Fruit fly (Drosophila melanogaster) whole organism: Measurements from ENCODE around the gene Atu.

Experiments
- CG8478 ChIP-seq: fragments of >200 bp; optimal IDR thresholded peaks from 2 replicates; lab custom pipeline; 2018; ENCODE audit warnings: inconsistent platforms
- Dll ChIP-seq: fragments of >200 bp; optimal IDR thresholded peaks from 2 replicates; lab custom pipeline; 2017
- EcR ChIP-seq, 2 experiments: fragments of >200 bp; optimal IDR thresholded peaks; 2 replicates each; lab custom pipeline; 2017; ENCODE audit warnings: missing biosample characterization in 2 of 2, missing genetic modification characterization in 2 of 2, missing genetic modification reagents in 2 of 2
- pan ChIP-seq: fragments of >200 bp; optimal IDR thresholded peaks from 2 replicates; lab custom pipeline; 2017
- psq ChIP-seq: fragments of >200 bp; optimal IDR thresholded peaks from 2 replicates; lab custom pipeline; 2017
- usp ChIP-seq: fragments of >200 bp; optimal IDR thresholded peaks from 2 replicates; lab custom pipeline; 2017; ENCODE audit warnings: missing biosample characterization, missing genetic modification characterization, mixed read lengths

The Atu gene

DNA sequence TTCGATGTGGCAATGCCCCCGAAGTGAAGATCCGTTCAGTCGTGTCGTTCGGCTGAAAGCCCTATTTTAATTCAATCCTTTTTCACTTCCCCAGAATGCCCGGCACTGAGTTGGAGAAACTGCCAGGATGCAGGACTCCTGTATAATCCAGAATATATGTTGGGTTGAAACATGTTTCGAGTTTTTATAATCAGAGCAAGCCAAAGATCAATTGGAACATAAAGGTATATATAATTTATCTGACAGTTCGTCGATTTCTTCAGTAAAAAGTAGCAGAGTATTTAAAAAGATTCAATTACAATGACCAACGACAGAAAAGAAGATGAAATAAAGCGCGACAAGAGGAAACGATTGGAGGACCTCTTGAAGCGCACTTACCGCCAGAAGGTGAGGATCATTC lies 14.4 kb downstream of the Atu start, which contains the start of gene CG31551:
Gene CG31551, plus strand, starts transcription at position 301 of the 400 bp plus-strand sequence.
- TF ChIP-seq Dll (lab: Kevin White, UChicago) (no peak), pan (lab: Kevin White, UChicago) (no peak), psq (lab: Kevin White, UChicago) (no peak), EcR (GFP tag; optimal IDR thresholded peaks at IDR 0.05; lab: Kevin White, UChicago) (no peak), usp (GFP tag; lab: Kevin White, UChicago) (no peak), CG8478 (lab: Kevin White, UChicago) (no peak)

DNA sequence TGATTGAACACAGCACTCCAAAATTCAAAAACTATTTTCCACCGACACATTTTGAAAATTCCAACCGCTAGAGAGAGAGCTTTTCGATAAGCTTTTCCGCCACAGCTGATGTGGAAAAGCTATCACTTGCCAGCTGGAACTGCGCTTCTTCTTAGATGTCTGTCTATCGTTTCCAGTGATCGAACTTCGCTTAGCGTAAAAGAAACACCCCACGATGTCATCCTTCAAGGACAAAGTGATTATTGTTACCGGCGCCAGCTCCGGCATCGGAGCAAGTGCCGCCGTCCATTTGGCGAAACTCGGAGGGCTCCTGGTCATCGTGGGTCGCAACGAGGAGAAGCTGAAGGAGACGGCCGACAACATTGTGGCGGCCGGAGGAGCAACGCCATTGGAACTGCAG lies 19.0 kb downstream of the Atu start, which contains the start of gene CG31549:
Gene CG31549, plus strand, starts transcription at position 11 of the 400 bp plus-strand sequence.
- no peak for TF ChIP-seq CG8478 (lab: Kevin White, UChicago)
- TF ChIP-seq pan (lab: Kevin White, UChicago), result no peak
- no peak for TF ChIP-seq Dll (lab: Kevin White, UChicago)
- TF ChIP-seq usp (GFP tag; lab: Kevin White, UChicago), result no peak
- TF ChIP-seq EcR (GFP tag; optimal IDR thresholded peaks at IDR 0.05; lab: Kevin White, UChicago), result no peak
- no peak for TF ChIP-seq psq (lab: Kevin White, UChicago)

DNA sequence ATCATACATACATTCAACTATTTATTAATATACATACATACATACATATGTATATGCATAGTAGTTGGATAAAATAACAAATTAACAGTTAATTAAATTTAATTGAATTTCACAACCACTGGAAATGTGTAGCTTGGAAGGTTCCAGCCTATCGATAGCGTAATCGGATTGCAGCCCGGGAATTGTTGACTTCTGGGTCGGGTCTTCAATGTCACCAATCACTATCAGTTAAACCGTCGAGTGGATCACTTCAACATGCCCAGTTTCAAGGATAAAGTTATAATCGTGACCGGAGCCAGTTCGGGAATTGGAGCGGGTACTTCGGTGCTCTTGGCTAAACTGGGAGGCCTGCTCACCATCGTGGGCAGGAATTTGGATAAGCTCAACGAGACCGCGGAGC lies 20.3 kb downstream of the Atu start, which contains the start of gene CG12171:
Gene CG12171, plus strand, starts transcription at position 191 of the 400 bp plus-strand sequence.
- TF ChIP-seq EcR (GFP tag; optimal IDR thresholded peaks at IDR 0.05; lab: Kevin White, UChicago) (no peak), Dll (lab: Kevin White, UChicago) (no peak), pan (lab: Kevin White, UChicago) (no peak), CG8478 (lab: Kevin White, UChicago) (no peak)

DNA sequence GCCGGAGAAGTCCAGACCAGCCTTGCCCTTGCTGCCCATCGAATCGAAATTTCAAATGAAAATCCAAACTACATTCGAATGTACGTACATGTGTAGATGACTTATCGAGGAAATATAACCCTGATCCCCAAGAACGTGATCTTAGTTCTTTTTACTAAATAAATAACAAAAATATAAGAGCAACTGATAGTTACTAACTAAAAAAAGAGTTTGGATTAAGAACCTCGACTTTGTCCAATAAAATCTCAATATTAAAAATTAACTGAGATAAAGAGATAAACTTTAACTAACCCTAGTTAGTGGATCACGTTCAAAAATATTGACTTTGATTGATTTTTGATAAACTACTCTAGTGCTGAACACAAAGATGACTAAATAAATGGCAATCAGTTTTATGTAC lies 22.4 kb downstream of the Atu start, which contains the start of gene CG31546:
Gene CG31546, minus strand, starts transcription at position 101 of the 400 bp plus-strand sequence.
- no peak for TF ChIP-seq Dll (lab: Kevin White, UChicago)
- TF ChIP-seq usp (GFP tag; lab: Kevin White, UChicago), result no peak
- no peak for TF ChIP-seq EcR (GFP tag; optimal IDR thresholded peaks at IDR 0.05; lab: Kevin White, UChicago)
- TF ChIP-seq psq (lab: Kevin White, UChicago), result no peak
- TF ChIP-seq CG8478 (lab: Kevin White, UChicago), result no peak
- no peak for TF ChIP-seq pan (lab: Kevin White, UChicago)

DNA sequence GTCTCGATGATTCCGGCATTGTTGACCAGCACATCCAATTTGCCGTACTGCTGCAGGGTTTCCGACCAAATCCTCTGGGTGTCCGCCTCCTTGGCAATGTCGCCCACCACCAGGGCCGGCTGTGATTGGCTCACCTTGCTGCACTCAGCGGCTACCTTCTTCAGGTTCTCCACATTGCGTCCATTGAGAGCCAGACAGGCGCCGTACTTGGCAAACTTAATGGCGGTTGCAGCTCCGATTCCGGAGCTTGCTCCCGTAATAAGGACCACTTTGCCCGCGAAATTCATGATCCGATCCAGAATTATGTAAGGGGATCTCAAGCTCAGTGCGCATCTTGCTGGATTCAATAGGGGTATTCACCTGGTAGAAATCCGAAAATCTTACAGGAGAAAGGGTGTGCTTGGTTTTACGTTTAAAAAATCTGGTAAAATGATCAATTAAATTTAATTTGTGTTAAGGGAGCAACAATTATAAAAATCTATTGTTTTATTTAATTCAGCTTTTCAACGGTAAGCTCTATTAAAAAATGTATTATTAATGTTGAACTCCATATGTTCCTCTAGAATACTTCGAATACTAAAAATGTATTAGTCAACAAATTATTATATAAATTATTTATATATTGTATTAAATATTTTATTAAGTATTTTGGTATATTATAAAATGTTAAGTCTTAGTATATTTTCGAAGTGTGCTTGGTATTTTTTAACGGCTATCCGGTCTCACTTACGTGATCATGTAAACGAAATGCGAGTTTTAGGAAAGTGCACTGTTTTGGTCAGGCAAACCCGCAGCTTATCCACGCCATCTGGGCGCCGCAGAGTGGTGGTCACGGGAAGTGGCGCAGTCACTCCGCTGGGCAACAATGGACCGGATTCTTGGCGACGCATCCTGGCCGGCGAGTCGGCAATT lies 23.6 kb downstream of the Atu start, which contains the start of the genes CG31548 and CG12170:
Gene CG31548, minus strand, starts transcription at position 334 of the 912 bp plus-strand sequence.
Gene CG12170, plus strand, starts transcription at position 716 of the 912 bp plus-strand sequence.
- TF ChIP-seq EcR (GFP tag; optimal IDR thresholded peaks at IDR 0.05; lab: Kevin White, UChicago) (no peak), Dll (lab: Kevin White, UChicago) (no peak), psq (lab: Kevin White, UChicago) (no peak), CG8478 (lab: Kevin White, UChicago) (no peak), pan (lab: Kevin White, UChicago) (no peak), usp (GFP tag; lab: Kevin White, UChicago) (no peak)

DNA sequence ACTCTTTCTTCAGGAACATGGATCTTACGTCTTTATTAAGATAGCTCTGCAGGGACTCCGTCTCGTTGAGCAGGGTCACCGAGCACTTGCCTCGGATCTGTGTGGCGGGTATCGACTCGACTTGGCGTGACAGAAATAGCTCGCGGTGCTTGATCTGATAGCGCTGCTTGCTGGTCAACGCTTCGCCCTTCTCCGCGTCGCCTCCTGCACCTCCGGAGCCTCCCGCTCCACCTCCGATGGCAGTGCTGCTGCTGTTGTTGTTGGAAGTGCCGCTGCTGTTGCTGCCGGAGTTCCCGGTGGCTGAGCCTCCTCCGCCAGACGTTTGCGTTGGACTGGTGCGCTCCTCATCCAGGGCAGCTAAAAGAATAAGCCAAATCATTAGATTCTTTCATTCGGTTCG lies 30.3 kb downstream of the Atu start:
- no peak for TF ChIP-seq usp (GFP tag; lab: Kevin White, UChicago)
- TF ChIP-seq EcR (GFP tag; optimal IDR thresholded peaks at IDR 0.05; lab: Kevin White, UChicago), result no peak
- no peak for TF ChIP-seq CG8478 (lab: Kevin White, UChicago)
- no peak for TF ChIP-seq Dll (lab: Kevin White, UChicago)

DNA sequence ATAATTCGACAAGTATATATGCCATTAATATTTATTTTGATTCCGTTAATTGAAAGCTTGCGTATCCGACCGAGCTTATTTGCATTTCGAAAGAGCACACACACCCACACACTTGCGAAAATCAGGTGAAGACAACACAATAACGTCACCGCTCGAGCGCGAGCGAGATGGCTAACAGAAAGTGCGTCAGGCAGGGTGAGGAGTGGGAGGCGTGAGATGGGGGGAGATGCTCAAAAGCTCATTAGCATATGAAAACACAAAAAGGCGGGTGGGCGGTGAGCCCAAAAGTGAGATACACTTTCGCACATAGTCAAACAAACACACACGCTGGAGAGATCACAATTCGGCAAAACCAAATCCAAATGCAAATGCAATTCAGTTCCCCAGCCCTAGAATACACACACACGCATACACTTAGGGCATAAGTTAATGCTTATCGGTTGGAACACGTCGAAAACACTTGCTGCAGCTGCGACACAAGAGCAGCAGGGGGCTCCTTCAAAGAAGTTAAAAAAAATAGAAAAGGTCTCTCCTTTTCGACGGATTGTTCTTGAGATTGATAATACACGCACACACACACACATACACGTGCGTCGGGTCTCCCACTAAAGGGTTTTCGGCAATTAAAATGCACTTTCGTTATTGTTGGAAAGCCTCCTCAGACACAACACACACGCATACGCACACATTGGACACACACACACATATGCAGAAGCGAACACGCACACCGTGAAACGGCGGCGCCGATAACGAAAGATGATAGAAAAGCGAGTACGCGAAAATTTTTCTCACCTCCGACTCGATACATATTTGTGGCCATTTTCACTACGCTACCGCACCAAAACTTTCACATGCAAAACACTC lies 34.8 kb downstream of the Atu start:
- no peak for TF ChIP-seq pan (lab: Kevin White, UChicago)
- no peak for TF ChIP-seq EcR (GFP tag; optimal IDR thresholded peaks at IDR 0.05; lab: Kevin White, UChicago)
- TF ChIP-seq CG8478 (lab: Kevin White, UChicago), result no peak
- no peak for TF ChIP-seq usp (GFP tag; lab: Kevin White, UChicago)
- no peak for TF ChIP-seq psq (lab: Kevin White, UChicago)
- TF ChIP-seq Dll (lab: Kevin White, UChicago), result no peak

DNA sequence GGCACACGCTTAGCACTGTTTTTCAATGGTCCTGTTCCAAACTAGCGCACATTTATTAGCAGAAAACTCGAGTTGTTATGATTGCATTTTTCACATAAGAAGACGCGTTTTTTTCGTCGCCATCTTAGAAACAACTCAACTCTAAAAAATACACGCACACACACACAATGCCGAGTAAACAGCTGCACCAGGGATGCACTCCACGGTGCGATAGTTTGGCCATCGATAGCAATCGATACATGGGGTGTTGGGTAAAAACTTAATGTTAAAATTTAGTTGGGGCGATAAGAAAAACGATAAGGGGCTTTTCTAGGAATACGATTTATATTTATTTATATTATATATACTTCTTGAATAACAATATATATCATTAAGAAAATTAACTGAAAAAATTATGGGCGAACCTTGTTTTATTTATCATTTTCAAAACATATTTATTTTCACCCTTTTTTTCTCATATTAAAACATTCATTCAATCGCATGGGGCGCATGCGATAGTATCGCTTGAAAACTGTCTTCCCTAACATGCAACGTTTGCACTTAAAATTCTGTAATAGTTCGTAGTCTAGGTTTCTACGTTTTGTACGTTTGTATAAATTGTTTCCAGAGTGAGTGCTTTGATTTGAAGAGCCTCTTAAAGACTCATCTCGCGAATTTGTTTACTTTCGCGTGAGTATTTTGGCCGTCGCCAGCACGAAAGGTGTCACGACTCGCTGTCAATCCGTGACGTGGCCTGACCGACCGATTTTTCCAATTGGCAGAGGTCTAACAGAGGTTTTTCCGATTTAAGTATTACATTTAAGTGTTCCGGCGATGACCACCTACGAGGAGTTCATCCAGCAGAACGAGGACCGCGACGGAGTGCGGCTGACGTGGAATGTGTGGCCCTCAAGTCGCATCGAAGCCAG lies 35.7 kb downstream of the Atu start, which contains the start of the genes MTA1-like and Sec23:
Gene MTA1-like, minus strand, starts transcription at position 170 of the 908 bp plus-strand sequence.
Gene Sec23, plus strand, starts transcription at position 497 of the 908 bp plus-strand sequence.
- TF ChIP-seq pan (lab: Kevin White, UChicago) (no peak), Dll (lab: Kevin White, UChicago) (no peak), usp (GFP tag; lab: Kevin White, UChicago) (no peak)

DNA sequence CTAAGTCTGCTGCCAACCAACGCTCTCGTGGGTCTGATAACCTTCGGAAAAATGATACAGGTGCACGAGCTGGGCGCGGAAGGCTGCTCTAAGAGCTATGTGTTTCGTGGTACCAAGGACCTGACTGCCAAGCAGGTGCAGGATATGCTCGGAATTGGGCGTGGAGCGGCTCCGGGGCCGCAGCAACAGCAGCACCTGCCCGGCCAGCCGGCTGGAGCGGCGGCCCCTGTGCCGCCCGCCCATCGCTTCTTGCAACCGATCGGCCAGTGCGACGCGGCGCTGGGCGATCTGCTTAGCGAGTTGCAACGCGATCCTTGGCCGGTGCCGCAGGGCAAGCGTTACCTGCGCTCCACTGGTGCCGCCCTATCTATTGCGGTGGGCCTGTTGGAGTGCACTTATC lies 36.7 kb downstream of the Atu start:
- TF ChIP-seq usp (GFP tag; lab: Kevin White, UChicago), result no peak
- no peak for TF ChIP-seq CG8478 (lab: Kevin White, UChicago)
- TF ChIP-seq Dll (lab: Kevin White, UChicago), result no peak
- no peak for TF ChIP-seq psq (lab: Kevin White, UChicago)
- TF ChIP-seq pan (lab: Kevin White, UChicago), result no peak
- no peak for TF ChIP-seq EcR (GFP tag; optimal IDR thresholded peaks at IDR 0.05; lab: Kevin White, UChicago)
